Fruit fly (Drosophila melanogaster) whole organism, wandering third instar larva: ENCODE measurements around the gene CG12118.

Experiments used
- CG32264 ChIP-seq: fragments of 200-800 bp; sonication (Bioruptor generic); optimal IDR thresholded peaks from 2 replicates; lab custom pipeline; 2016; ENCODE audit warnings: missing biosample characterization, missing genetic modification characterization
- CG9705 ChIP-seq: fragments of 200-800 bp; sonication (Bioruptor generic); optimal IDR thresholded peaks from 2 replicates; lab custom pipeline; 2018; ENCODE audit warnings: missing biosample characterization, mild to moderate bottlenecking, missing genetic modification characterization
- CrebA ChIP-seq: fragments of 200-800 bp; sonication (Bioruptor generic); optimal IDR thresholded peaks from 2 replicates; lab custom pipeline; 2016; ENCODE audit warnings: missing biosample characterization, mild to moderate bottlenecking, missing genetic modification characterization, borderline replicate concordance
- Dfd ChIP-seq: fragments of >200 bp; optimal IDR thresholded peaks from 2 replicates; lab custom pipeline; 2017; ENCODE audit warnings: missing biosample characterization, missing genetic modification characterization
- Dif ChIP-seq: fragments of 200-275, 200-300 bp; sonication (Bioruptor generic); optimal IDR thresholded peaks from 2 replicates; lab custom pipeline; 2018; ENCODE audit warnings: missing biosample characterization, missing genetic modification characterization; ENCODE audit not compliant: partially characterized antibody
- GATAd ChIP-seq: sonication (Bioruptor generic); optimal IDR thresholded peaks from 2 replicates; lab custom pipeline; 2016; ENCODE audit warnings: missing biosample characterization, missing genetic modification characterization
- HLH106 ChIP-seq: fragments of 200-800 bp; optimal IDR thresholded peaks from 3 replicates; lab custom pipeline; 2019; ENCODE audit warnings: missing biosample characterization, mild to moderate bottlenecking, missing genetic modification characterization, moderate library complexity
- Hnf4 ChIP-seq: fragments of 200-800 bp; sonication (Bioruptor generic); optimal IDR thresholded peaks from 2 replicates; lab custom pipeline; 2016; ENCODE audit warnings: missing biosample characterization, mild to moderate bottlenecking, missing genetic modification characterization
- Hr78 ChIP-seq: fragments of >200 bp; optimal IDR thresholded peaks from 2 replicates; lab custom pipeline; 2017; ENCODE audit warnings: missing biosample characterization, missing genetic modification characterization
- Hr83 ChIP-seq: fragments of 200-300 bp; sonication (Bioruptor generic); optimal IDR thresholded peaks from 2 replicates; lab custom pipeline; 2016; ENCODE audit warnings: missing biosample characterization, mild to moderate bottlenecking, missing genetic modification characterization, moderate library complexity; ENCODE audit not compliant: poor library complexity, severe bottlenecking
- Jra ChIP-seq: sonication (Bioruptor generic); optimal IDR thresholded peaks from 2 replicates; lab custom pipeline; 2016; ENCODE audit warnings: missing biosample characterization, missing genetic modification characterization
- Mio ChIP-seq: sonication (Bioruptor generic); optimal IDR thresholded peaks from 2 replicates; lab custom pipeline; 2016; ENCODE audit warnings: missing biosample characterization, missing genetic modification characterization
- Myc ChIP-seq: fragments of >200 bp; optimal IDR thresholded peaks from 2 replicates; lab custom pipeline; 2017
- OdsH ChIP-seq: fragments of 200-800 bp; sonication (Bioruptor generic); optimal IDR thresholded peaks from 2 replicates; lab custom pipeline; 2016; ENCODE audit warnings: missing biosample characterization, mild to moderate bottlenecking, missing genetic modification characterization
- Rel ChIP-seq, 2 experiments: fragments of 200-800 bp; sonication (Bioruptor generic) in 1 of 2; optimal IDR thresholded peaks; 2 replicates in 1 of 2; 3 replicates in 1 of 2; lab custom pipeline; 2016 to 2019; ENCODE audit warnings: mild to moderate bottlenecking in 2 of 2, missing biosample characterization in 2 of 2, missing genetic modification characterization in 2 of 2, moderate library complexity in 1 of 2
- Sp1 ChIP-seq: fragments of 200-800 bp; sonication (Bioruptor generic); optimal IDR thresholded peaks from 3 replicates; lab custom pipeline; 2019; ENCODE audit warnings: missing biosample characterization, mild to moderate bottlenecking, missing genetic modification characterization, moderate library complexity
- Vsx2 ChIP-seq: fragments of 200-300, 225-300 bp; sonication (Bioruptor generic); optimal IDR thresholded peaks from 2 replicates; lab custom pipeline; 2018; ENCODE audit warnings: missing biosample characterization, missing genetic modification characterization; ENCODE audit not compliant: partially characterized antibody
- br ChIP-seq: fragments of 200-800 bp; sonication (Bioruptor generic); optimal IDR thresholded peaks from 2 replicates; lab custom pipeline; 2016; ENCODE audit warnings: missing biosample characterization, missing genetic modification characterization
- brk ChIP-seq: fragments of 200-800 bp; sonication (Bioruptor generic); optimal IDR thresholded peaks from 2 replicates; lab custom pipeline; 2016; ENCODE audit warnings: missing biosample characterization, mild to moderate bottlenecking, missing genetic modification characterization
- dl ChIP-seq, 2 experiments: fragments of 175-275, 200-275 bp in 1 of 2; fragments of 200-275 bp in 1 of 2; sonication (Bioruptor generic); optimal IDR thresholded peaks; lab custom pipeline; 2018; ENCODE audit warnings: mild to moderate bottlenecking in 2 of 2, missing biosample characterization in 2 of 2, missing genetic modification characterization in 2 of 2, moderate library complexity in 2 of 2; ENCODE audit not compliant: partially characterized antibody in 2 of 2, insufficient read depth in 1 of 2
- dmrt93B ChIP-seq: fragments of 200-800 bp; sonication (Bioruptor generic); optimal IDR thresholded peaks from 2 replicates; lab custom pipeline; 2018; ENCODE audit warnings: missing biosample characterization, mild to moderate bottlenecking, missing genetic modification characterization
- dsf ChIP-seq: sonication (Bioruptor generic); optimal IDR thresholded peaks from 2 replicates; lab custom pipeline; 2016; ENCODE audit warnings: missing biosample characterization, missing genetic modification characterization, borderline replicate concordance
- ey ChIP-seq: fragments of 200-800 bp; sonication (Bioruptor generic); optimal IDR thresholded peaks from 2 replicates; lab custom pipeline; 2016; ENCODE audit warnings: missing biosample characterization, missing genetic modification characterization
- foxo ChIP-seq, 2 experiments: fragments of 200-800 bp; sonication (Bioruptor generic); optimal IDR thresholded peaks; 2 replicates in 1 of 2; 3 replicates in 1 of 2; lab custom pipeline; 2016 to 2017; ENCODE audit warnings: missing biosample characterization in 2 of 2, missing genetic modification characterization in 2 of 2
- fru ChIP-seq: fragments of 200-800 bp; sonication (Bioruptor generic); optimal IDR thresholded peaks from 3 replicates; lab custom pipeline; 2016; ENCODE audit warnings: missing biosample characterization, mild to moderate bottlenecking, missing genetic modification characterization
- h ChIP-seq: fragments of 200-800 bp; sonication (Bioruptor generic); optimal IDR thresholded peaks from 3 replicates; lab custom pipeline; 2016; ENCODE audit warnings: missing biosample characterization, mild to moderate bottlenecking, missing genetic modification characterization
- lola ChIP-seq: fragments of >200 bp; optimal IDR thresholded peaks from 2 replicates; lab custom pipeline; 2017; ENCODE audit warnings: missing biosample characterization, missing genetic modification characterization
- pan ChIP-seq: fragments of >200 bp; optimal IDR thresholded peaks from 2 replicates; lab custom pipeline; 2017
- sv ChIP-seq: fragments of 200-800 bp; sonication (Bioruptor generic); optimal IDR thresholded peaks from 3 replicates; lab custom pipeline; 2016; ENCODE audit warnings: missing biosample characterization, missing genetic modification characterization
- tai ChIP-seq: sonication (Bioruptor generic); optimal IDR thresholded peaks from 2 replicates; lab custom pipeline; 2016; ENCODE audit warnings: missing biosample characterization, missing genetic modification characterization
- usp ChIP-seq: fragments of >200 bp; optimal IDR thresholded peaks from 2 replicates; lab custom pipeline; 2017; ENCODE audit warnings: missing biosample characterization, missing genetic modification characterization
- woc ChIP-seq: sonication (Bioruptor generic); optimal IDR thresholded peaks from 2 replicates; lab custom pipeline; 2016; ENCODE audit warnings: missing biosample characterization, mild to moderate bottlenecking, missing genetic modification characterization

The CG12118 gene

dm6 chrX:9236485-9236884 lies 40.3 kb upstream of the CG12118 start, which contains the start of gene Ir8a:
TSS of gene Ir8a (minus strand) at chrX:9236585.
- no peak for TF ChIP-seq fru (GFP tag; lab: Kevin White, UChicago)
- TF ChIP-seq dmrt93B, result no peak
- no peak for TF ChIP-seq Hr83 (GFP tag; lab: Kevin White, UChicago)
- TF ChIP-seq CrebA (GFP tag; lab: Kevin White, UChicago), result no peak
- no peak for TF ChIP-seq Dif (GFP tag; lab: Kevin White, UChicago)
- TF ChIP-seq ey (GFP tag; lab: Kevin White, UChicago), result no peak
- no peak for TF ChIP-seq brk

dm6 chrX:9232199-9232598 lies 36.0 kb upstream of the CG12118 start, which contains the start of gene CG12121:
TSS of gene CG12121 (minus strand) at chrX:9232378.
- TF ChIP-seq Hr78, result no peak
- no peak for TF ChIP-seq Hnf4 (GFP tag; lab: Kevin White, UChicago)
- TF ChIP-seq dsf (GFP tag; lab: Kevin White, UChicago), result no peak
- no peak for TF ChIP-seq ey (GFP tag; lab: Kevin White, UChicago)
- no peak for TF ChIP-seq Hr83 (GFP tag; lab: Kevin White, UChicago)
- no peak for TF ChIP-seq brk
- no peak for TF ChIP-seq h (GFP tag; lab: Kevin White, UChicago)
- TF ChIP-seq foxo (GFP tag; optimal IDR thresholded peaks at IDR 0.05; lab: Kevin White, UChicago), result no peak
- TF ChIP-seq Vsx2, result peak; percentile 71
- TF ChIP-seq sv (GFP tag; lab: Kevin White, UChicago), result no peak
- TF ChIP-seq Rel (GFP tag; optimal IDR thresholded peaks at IDR 0.05; lab: Kevin White, UChicago), result no peak
- peak; percentile 94 for TF ChIP-seq Rel (tag; optimal IDR thresholded peaks at IDR 0.05; lab: Kevin White, UChicago)
- no peak for TF ChIP-seq usp (GFP tag; lab: Kevin White, UChicago)
- no peak for TF ChIP-seq Mio (GFP tag; lab: Kevin White, UChicago)
- no peak for TF ChIP-seq tai (GFP tag; lab: Kevin White, UChicago)
- TF ChIP-seq Dfd (GFP tag; lab: Kevin White, UChicago), result no peak
- no peak for TF ChIP-seq woc (GFP tag; lab: Kevin White, UChicago)

dm6 chrX:9226837-9227236 lies 30.6 kb upstream of the CG12118 start, which contains the start of gene Gr8a:
TSS of gene Gr8a (plus strand) at chrX:9227137.
- TF ChIP-seq Jra, result no peak
- no peak for TF ChIP-seq Hnf4 (GFP tag; lab: Kevin White, UChicago)

- TF ChIP-seq GATAd (GFP tag; lab: Kevin White, UChicago) (no peak), Rel (GFP tag; optimal IDR thresholded peaks at IDR 0.05; lab: Kevin White, UChicago) (no peak), Rel (tag; optimal IDR thresholded peaks at IDR 0.05; lab: Kevin White, UChicago) (no peak), woc (GFP tag; lab: Kevin White, UChicago) (no peak), pan (no peak), foxo (GFP tag; optimal IDR thresholded peaks at IDR 0.05; lab: Kevin White, UChicago) (no peak), Dif (GFP tag; lab: Kevin White, UChicago) (no peak), h (GFP tag; lab: Kevin White, UChicago) (no peak), lola (GFP tag; lab: Kevin White, UChicago) (no peak), Dfd (GFP tag; lab: Kevin White, UChicago) (no peak), tai (GFP tag; lab: Kevin White, UChicago) (no peak), Mio (GFP tag; lab: Kevin White, UChicago) (no peak), HLH106 (tag; lab: Kevin White, UChicago) (no peak), usp (GFP tag; lab: Kevin White, UChicago) (no peak), Sp1 (GFP tag; lab: Kevin White, UChicago) (no peak)
Measured at dm6 chrX:9225137-9225536, 28.9 kb upstream of the CG12118 start, which contains the start of gene CG15370. TSS of gene CG15370 (plus strand) at chrX:9225437.

DNA sequence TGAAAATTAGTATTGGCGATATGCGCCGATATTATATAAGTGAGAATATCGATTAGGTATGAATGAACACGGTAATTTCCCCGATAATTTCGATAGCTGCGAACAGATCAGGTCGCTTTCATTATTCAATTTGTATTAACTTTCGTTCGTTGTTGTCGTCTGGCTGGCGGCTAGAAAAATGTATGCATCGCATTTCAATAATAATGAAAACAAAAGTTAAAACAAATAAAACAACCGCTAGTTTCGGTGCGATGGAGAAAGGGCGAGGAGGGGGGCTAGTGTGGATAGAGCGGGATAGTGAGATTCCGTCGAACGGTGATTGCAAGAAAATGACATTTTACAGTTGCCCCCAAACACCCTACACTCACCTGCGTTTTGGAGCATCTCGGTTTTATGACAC lies 28.2 kb upstream of the CG12118 start:
- TF ChIP-seq Dif (GFP tag; lab: Kevin White, UChicago), result no peak
- no peak for TF ChIP-seq fru (GFP tag; lab: Kevin White, UChicago)
- TF ChIP-seq Jra, result no peak
- TF ChIP-seq Hnf4 (GFP tag; lab: Kevin White, UChicago), result no peak
- no peak for TF ChIP-seq ey (GFP tag; lab: Kevin White, UChicago)
- TF ChIP-seq usp (GFP tag; lab: Kevin White, UChicago), result no peak
- no peak for TF ChIP-seq OdsH (GFP tag; lab: Kevin White, UChicago)
- no peak for TF ChIP-seq sv (GFP tag; lab: Kevin White, UChicago)
- no peak for TF ChIP-seq dl (GFP tag; optimal IDR thresholded peaks at IDR 0.05; lab: Kevin White, UChicago; ENCODE audit: insufficient read depth in 1 of 2, partially characterized antibody in 2 of 2)
- TF ChIP-seq h (GFP tag; lab: Kevin White, UChicago), result no peak
- TF ChIP-seq Sp1 (GFP tag; lab: Kevin White, UChicago), result no peak
- TF ChIP-seq Myc, result no peak
- TF ChIP-seq CG9705 (GFP tag; lab: Kevin White, UChicago), result no peak
- TF ChIP-seq CG32264 (GFP tag; lab: Kevin White, UChicago), result no peak
- no peak for TF ChIP-seq CrebA (GFP tag; lab: Kevin White, UChicago)
- no peak for TF ChIP-seq br (GFP tag; lab: Kevin White, UChicago)
- TF ChIP-seq Rel (GFP tag; optimal IDR thresholded peaks at IDR 0.05; lab: Kevin White, UChicago), result no peak
- no peak for TF ChIP-seq Rel (tag; optimal IDR thresholded peaks at IDR 0.05; lab: Kevin White, UChicago)
- no peak for TF ChIP-seq HLH106 (tag; lab: Kevin White, UChicago)
- no peak for TF ChIP-seq lola (GFP tag; lab: Kevin White, UChicago)
- no peak for TF ChIP-seq tai (GFP tag; lab: Kevin White, UChicago)
